Fruit fly (Drosophila melanogaster) whole organism, pupa: Measurements from ENCODE around the gene CG18265.

ENCODE experiments used
- CG8301 ChIP-seq: fragments of 200-800 bp; sonication (Bioruptor generic); optimal IDR thresholded peaks from 2 replicates; lab custom pipeline; 2018; ENCODE audit warnings: missing biosample characterization, mild to moderate bottlenecking, missing genetic modification characterization
- D1 ChIP-seq: fragments of 200-800 bp; sonication (Bioruptor generic); optimal IDR thresholded peaks from 2 replicates; lab custom pipeline; 2018; ENCODE audit warnings: missing biosample characterization, mild to moderate bottlenecking, missing genetic modification characterization, moderate library complexity
- Pif1A ChIP-seq: fragments of 200-800 bp; sonication (Bioruptor generic); optimal IDR thresholded peaks from 3 replicates; lab custom pipeline; 2016; ENCODE audit warnings: missing biosample characterization, missing genetic modification characterization
- Pif1B ChIP-seq: fragments of 200-800 bp; sonication (Bioruptor generic); optimal IDR thresholded peaks from 3 replicates; lab custom pipeline; 2016; ENCODE audit warnings: missing biosample characterization, missing genetic modification characterization

dm6 chr3L:17427013-17427412 lies 12.2 kb upstream of the CG18265 start, which contains the start of gene Polr3G:
- no peak for TF ChIP-seq CG8301
- TF ChIP-seq D1 (tag; lab: Kevin White, UChicago): no peak
- TF ChIP-seq Pif1B (GFP tag; lab: Kevin White, UChicago): no peak
- TF ChIP-seq Pif1A (GFP tag; lab: Kevin White, UChicago): no peak
